Fruit fly (Drosophila melanogaster) S2 (cell line): Measurements from ENCODE around the gene Mvb12.

Source experiments
- CG8478 ChIP-seq: fragments of >200 bp; optimal IDR thresholded peaks from 2 replicates; lab custom pipeline; 2018
- CTCF ChIP-seq, 2 experiments: fragments of >200 bp; optimal IDR thresholded peaks; 2 replicates each; lab custom pipeline; 2018

DNA sequence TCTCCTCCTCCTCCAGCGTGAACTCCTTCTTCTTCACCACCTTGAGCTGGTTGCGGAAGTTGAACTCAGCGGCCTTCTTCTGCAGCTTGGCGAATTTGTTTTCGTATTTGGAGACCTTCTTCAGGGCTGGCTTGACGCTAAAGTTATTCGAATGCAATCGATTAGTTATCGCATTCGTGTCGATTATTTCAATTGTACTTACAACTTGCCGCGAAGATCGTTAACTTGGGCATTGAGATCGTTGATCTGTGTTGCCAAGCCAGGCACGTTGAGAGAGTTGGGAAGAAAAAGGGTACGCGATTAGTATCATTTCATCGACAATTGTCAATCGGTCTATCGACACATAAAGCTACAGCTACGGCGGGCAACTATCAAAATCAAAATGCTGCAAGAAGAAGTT is 5.6 kb upstream of the Mvb12 start:
- TF ChIP-seq CG8478 (lab: Kevin White, UChicago): no peak
- no peak for TF ChIP-seq CTCF (optimal IDR thresholded peaks at IDR 0.05; lab: Kevin White, UChicago)
